Worm (Caenorhabditis elegans) whole organism, mixed stage, embryonic: Measurements from ENCODE around the gene tbc-11.

ENCODE experiments used
- elt-1 ChIP-seq: sonication (generic microtip); optimal IDR thresholded peaks from 2 replicates; lab custom pipeline; 2017; ENCODE audit warnings: missing genetic modification characterization, mild to moderate bottlenecking, missing compliant biosample characterization, antibody characterized with exemption, moderate library complexity, borderline replicate concordance; ENCODE audit not compliant: insufficient read depth
- mab-5 ChIP-seq: fragments of 150-350 bp; optimal IDR thresholded peaks from 2 replicates; lab custom pipeline; 2014; ENCODE audit warnings: missing biosample characterization, missing genetic modification characterization
- nhr-76 ChIP-seq: sonication (generic microtip); optimal IDR thresholded peaks from 2 replicates; lab custom pipeline; 2017; ENCODE audit warnings: missing biosample characterization, missing genetic modification characterization
- ztf-11 ChIP-seq: fragments of 150-350 bp; optimal IDR thresholded peaks from 2 replicates; lab custom pipeline; 2014; ENCODE audit warnings: missing biosample characterization, missing genetic modification characterization

DNA sequence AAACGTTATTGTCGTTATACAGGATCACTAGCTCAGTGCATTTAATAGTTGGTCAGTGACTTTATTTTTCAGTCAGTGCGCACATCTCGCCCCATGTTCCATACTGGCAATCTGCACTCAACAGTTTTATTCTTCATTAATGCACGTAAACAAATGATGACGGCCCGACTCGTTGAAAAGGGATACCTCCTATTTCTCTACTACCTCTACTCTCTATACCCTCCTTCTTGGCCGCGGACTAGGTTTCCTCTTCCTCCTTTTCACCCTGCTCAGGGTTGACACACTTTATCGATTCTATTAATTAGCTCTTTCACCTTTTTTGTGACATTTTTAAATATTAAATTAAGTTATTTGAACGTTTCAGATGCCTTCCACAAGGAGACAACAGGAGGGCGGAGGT, 9.2 kb upstream of the tbc-11 start, which contains the start of gene sel-12:
- TF ChIP-seq elt-1 (no peak), ztf-11 (tag; lab: Kevin White, UChicago) (no peak), nhr-76 (tag; lab: Kevin White, UChicago) (no peak), mab-5 (no peak)
